Fruit fly (Drosophila melanogaster) whole organism, embryonic: ENCODE results near the gene CG1764.
A peak's percentile ranks its signal among the peaks of the same experiment; 100 is the strongest.

Experiments used
- B-H1 ChIP-seq: fragments of 200-800 bp; sonication (Bioruptor generic); IDR thresholded peaks from 3 replicates; pipeline ENCODE4 v1.3.6; 2022; ENCODE audit warnings: missing biosample characterization, missing genetic modification characterization
- Blimp-1 ChIP-seq: fragments of 200-800 bp; sonication (Bioruptor generic); optimal IDR thresholded peaks from 3 replicates; lab custom pipeline; 2018; ENCODE audit warnings: missing biosample characterization, missing genetic modification characterization, mild to moderate bottlenecking, moderate library complexity, missing genetic modification reagents
- CG10147 ChIP-seq: fragments of 200-800 bp; sonication (Bioruptor generic); optimal IDR thresholded peaks from 2 replicates; lab custom pipeline; 2019; ENCODE audit warnings: missing biosample characterization, mild to moderate bottlenecking, missing genetic modification characterization, moderate library complexity
- CG10654 ChIP-seq: fragments of 200-800 bp; sonication (Bioruptor generic); optimal IDR thresholded peaks from 2 replicates; lab custom pipeline; 2016; ENCODE audit warnings: missing biosample characterization, missing genetic modification characterization
- CG12744 ChIP-seq: fragments of 200-800 bp; sonication (Bioruptor generic); optimal IDR thresholded peaks from 2 replicates; lab custom pipeline; 2016; ENCODE audit warnings: missing biosample characterization, missing genetic modification characterization
- CG1603 ChIP-seq: fragments of 200-800 bp; sonication (Bioruptor generic); optimal IDR thresholded peaks from 2 replicates; lab custom pipeline; 2019; ENCODE audit warnings: missing biosample characterization, mild to moderate bottlenecking, missing genetic modification characterization, moderate library complexity
- CG16779 ChIP-seq: fragments of 200-800 bp; sonication (Bioruptor generic); IDR thresholded peaks from 2 replicates; pipeline ENCODE4 v1.3.6; 2022; ENCODE audit warnings: missing biosample characterization, missing genetic modification characterization
- CG17359 ChIP-seq: fragments of 200-800 bp; sonication (Bioruptor generic); optimal IDR thresholded peaks from 3 replicates; lab custom pipeline; 2018; ENCODE audit warnings: missing biosample characterization, mild to moderate bottlenecking, missing genetic modification characterization, moderate library complexity
- CG17912 ChIP-seq: fragments of 200-800 bp; sonication (Bioruptor generic); optimal IDR thresholded peaks from 2 replicates; lab custom pipeline; 2018; ENCODE audit warnings: missing biosample characterization, mild to moderate bottlenecking, missing genetic modification characterization
- CG18262 ChIP-seq: fragments of 200-800 bp; optimal IDR thresholded peaks from 3 replicates; lab custom pipeline; 2019; ENCODE audit warnings: missing biosample characterization, mild to moderate bottlenecking, missing genetic modification characterization, moderate library complexity
- CG18619 ChIP-seq: fragments of 200-800 bp; sonication (Bioruptor generic); optimal IDR thresholded peaks from 3 replicates; lab custom pipeline; 2017; ENCODE audit warnings: missing biosample characterization, mild to moderate bottlenecking, missing genetic modification characterization
- CG2875 ChIP-seq: fragments of 200-800 bp; sonication (Bioruptor generic); optimal IDR thresholded peaks from 2 replicates; lab custom pipeline; 2017; ENCODE audit warnings: missing biosample characterization, mild to moderate bottlenecking, missing genetic modification characterization, missing genetic modification reagents
- CG30431 ChIP-seq: fragments of 200-800 bp; sonication (Bioruptor generic); optimal IDR thresholded peaks from 2 replicates; lab custom pipeline; 2017; ENCODE audit warnings: missing biosample characterization, missing genetic modification characterization
- CG3065 ChIP-seq: fragments of 200-800 bp; sonication (Bioruptor generic); optimal IDR thresholded peaks from 2 replicates; lab custom pipeline; 2016; ENCODE audit warnings: missing biosample characterization, missing genetic modification characterization
- CG3847 ChIP-seq: fragments of 200-800 bp; sonication (Bioruptor generic); IDR thresholded peaks from 2 replicates; pipeline ENCODE4 v1.3.6; 2022; ENCODE audit warnings: missing biosample characterization, missing genetic modification characterization
- CG6254 ChIP-seq: fragments of 200-800 bp; sonication (Bioruptor generic); optimal IDR thresholded peaks from 3 replicates; lab custom pipeline; 2017; ENCODE audit warnings: mild to moderate bottlenecking, missing biosample characterization, missing genetic modification reagents, missing genetic modification characterization
- CG6791 ChIP-seq: fragments of 200-800 bp; sonication (Bioruptor generic); IDR thresholded peaks from 3 replicates; pipeline ENCODE4 v1.3.6; 2022; ENCODE audit warnings: missing biosample characterization, missing genetic modification characterization; ENCODE audit not compliant: partially characterized antibody
- CG7963 ChIP-seq: fragments of 200-800 bp; sonication (Bioruptor generic); IDR thresholded peaks from 3 replicates; pipeline ENCODE4 v1.3.6; 2022; ENCODE audit warnings: missing biosample characterization, missing genetic modification characterization; ENCODE audit not compliant: partially characterized antibody
- CG8089 ChIP-seq: fragments of 200-800 bp; sonication (Bioruptor generic); optimal IDR thresholded peaks from 3 replicates; lab custom pipeline; 2016; ENCODE audit warnings: missing biosample characterization, missing genetic modification characterization
- CG8290 ChIP-seq, 3 experiments: fragments of 200-800 bp; sonication (Bioruptor generic); optimal IDR thresholded peaks; 2 replicates each; lab custom pipeline; 2016 to 2019; ENCODE audit warnings: missing biosample characterization in 3 of 3, missing genetic modification characterization in 3 of 3, mild to moderate bottlenecking in 2 of 3, moderate library complexity in 1 of 3
- CG8944 ChIP-seq: fragments of 200-800 bp; sonication (Bioruptor generic); optimal IDR thresholded peaks from 3 replicates; lab custom pipeline; 2016; ENCODE audit warnings: missing biosample characterization, missing genetic modification characterization
- CG9932 ChIP-seq: fragments of 200-800 bp; sonication (Bioruptor generic); IDR thresholded peaks from 2 replicates; pipeline ENCODE4 v1.3.6; 2022; ENCODE audit warnings: missing biosample characterization, missing genetic modification characterization
- D19B ChIP-seq: fragments of 200-800 bp; sonication (Bioruptor generic); optimal IDR thresholded peaks from 2 replicates; lab custom pipeline; 2017; ENCODE audit warnings: missing biosample characterization, mild to moderate bottlenecking, missing genetic modification characterization
- Dp ChIP-seq: fragments of 200-800 bp; sonication (Bioruptor generic); optimal IDR thresholded peaks from 2 replicates; lab custom pipeline; 2018; ENCODE audit warnings: missing biosample characterization, mild to moderate bottlenecking, missing genetic modification characterization, moderate library complexity
- Elba2 ChIP-seq: fragments of 200-800 bp; sonication (Bioruptor generic); optimal IDR thresholded peaks from 3 replicates; lab custom pipeline; 2016; ENCODE audit warnings: missing biosample characterization, missing genetic modification characterization
- HmgD ChIP-seq: fragments of 200-800 bp; sonication (Bioruptor generic); optimal IDR thresholded peaks from 3 replicates; lab custom pipeline; 2016; ENCODE audit warnings: missing biosample characterization, missing genetic modification characterization
- Mes4 ChIP-seq: fragments of 200-800 bp; sonication (Bioruptor generic); optimal IDR thresholded peaks from 2 replicates; lab custom pipeline; 2016; ENCODE audit warnings: missing biosample characterization, missing genetic modification characterization
- NK7.1 ChIP-seq: fragments of 200-800 bp; sonication (Bioruptor generic); optimal IDR thresholded peaks from 3 replicates; lab custom pipeline; 2016; ENCODE audit warnings: missing biosample characterization, missing genetic modification characterization
- Neu2 ChIP-seq: fragments of 200-800 bp; sonication (Bioruptor generic); optimal IDR thresholded peaks from 3 replicates; lab custom pipeline; 2016; ENCODE audit warnings: missing biosample characterization, missing genetic modification characterization, borderline replicate concordance
- Oaz ChIP-seq: fragments of 200-800 bp; sonication (Bioruptor generic); IDR thresholded peaks from 2 replicates; pipeline ENCODE4 v1.3.6; 2022; ENCODE audit warnings: missing biosample characterization, missing genetic modification characterization
- Poxn ChIP-seq: fragments of 200-800 bp; sonication (Bioruptor generic); IDR thresholded peaks from 2 replicates; pipeline ENCODE4 v1.3.6; 2022; ENCODE audit warnings: missing biosample characterization, missing genetic modification characterization
- Rx ChIP-seq: fragments of 200-800 bp; sonication (Bioruptor generic); IDR thresholded peaks from 2 replicates; pipeline ENCODE4 v1.3.6; 2022; ENCODE audit warnings: missing biosample characterization, missing genetic modification characterization
- Sox102F ChIP-seq: fragments of 200-800 bp; sonication (Bioruptor generic); optimal IDR thresholded peaks from 2 replicates; lab custom pipeline; 2018; ENCODE audit warnings: missing biosample characterization, mild to moderate bottlenecking, missing genetic modification characterization, moderate library complexity
- Sry-δ ChIP-seq: fragments of 200-800 bp; sonication (Bioruptor generic); optimal IDR thresholded peaks from 2 replicates; lab custom pipeline; 2016; ENCODE audit warnings: missing biosample characterization, missing genetic modification characterization
- TFAM ChIP-seq: fragments of 200-800 bp; sonication (Bioruptor generic); optimal IDR thresholded peaks from 2 replicates; lab custom pipeline; 2017; ENCODE audit warnings: missing biosample characterization, missing genetic modification characterization, inconsistent platforms
- Trl ChIP-seq, 3 experiments: fragments of >200 bp in 2 of 3; fragments of 200-800 bp in 1 of 3; sonication (Bioruptor generic) in 1 of 3; optimal IDR thresholded peaks; 2 replicates in 1 of 3; 3 replicates in 2 of 3; lab custom pipeline; 2016 to 2017; ENCODE audit warnings: missing biosample characterization in 1 of 3, missing genetic modification characterization in 1 of 3
- cad ChIP-seq: fragments of >200 bp; optimal IDR thresholded peaks from 2 replicates; lab custom pipeline; 2017; ENCODE audit warnings: missing biosample characterization, missing genetic modification characterization
- chn ChIP-seq: fragments of 200-800 bp; sonication (Bioruptor generic); optimal IDR thresholded peaks from 2 replicates; lab custom pipeline; 2016; ENCODE audit warnings: missing biosample characterization, missing genetic modification characterization
- ci ChIP-seq: fragments of 200-800 bp; sonication (Bioruptor generic); IDR thresholded peaks from 3 replicates; pipeline ENCODE4 v1.3.6; 2022; ENCODE audit warnings: missing biosample characterization, missing genetic modification characterization
- croc ChIP-seq: fragments of 200-800 bp; sonication (Bioruptor generic); conservative IDR thresholded peaks from 3 replicates; pipeline ENCODE4 v1.3.6; 2022; ENCODE audit warnings: missing biosample characterization, missing genetic modification characterization
- disco-r ChIP-seq: fragments of 200-800 bp; sonication (Bioruptor generic); optimal IDR thresholded peaks from 2 replicates; lab custom pipeline; 2016; ENCODE audit warnings: missing biosample characterization, missing genetic modification characterization
- esg ChIP-seq: fragments of 200-800 bp; sonication (Bioruptor generic); conservative IDR thresholded peaks from 2 replicates; pipeline ENCODE4 v1.3.6; 2022; ENCODE audit warnings: missing biosample characterization, missing genetic modification characterization
- gce ChIP-seq: fragments of 200-800 bp; sonication (Bioruptor generic); IDR thresholded peaks from 3 replicates; pipeline ENCODE4 v1.3.6; 2022; ENCODE audit warnings: missing biosample characterization, missing genetic modification characterization
- grau ChIP-seq: fragments of 200-800 bp; optimal IDR thresholded peaks from 3 replicates; lab custom pipeline; 2019; ENCODE audit warnings: missing biosample characterization, mild to moderate bottlenecking, missing genetic modification characterization, moderate library complexity
- h ChIP-seq: fragments of >200 bp; optimal IDR thresholded peaks from 2 replicates; lab custom pipeline; 2017
- ken ChIP-seq: fragments of 200-800 bp; sonication (Bioruptor generic); IDR thresholded peaks from 3 replicates; pipeline ENCODE4 v1.3.6; 2022; ENCODE audit warnings: missing biosample characterization, missing genetic modification characterization
- klu ChIP-seq: fragments of 200-800 bp; sonication (Bioruptor generic); IDR thresholded peaks from 2 replicates; pipeline ENCODE4 v1.3.6; 2022; ENCODE audit warnings: missing biosample characterization, missing genetic modification characterization
- oc ChIP-seq: fragments of 200-800 bp; sonication (Bioruptor generic); optimal IDR thresholded peaks from 2 replicates; lab custom pipeline; 2018; ENCODE audit warnings: missing biosample characterization, mild to moderate bottlenecking, missing genetic modification characterization, moderate library complexity
- odd ChIP-seq: fragments of 200-800 bp; sonication (Bioruptor generic); optimal IDR thresholded peaks from 2 replicates; lab custom pipeline; 2017; ENCODE audit warnings: missing biosample characterization, mild to moderate bottlenecking, missing genetic modification characterization
- otp ChIP-seq: fragments of 200-800 bp; sonication (Bioruptor generic); IDR thresholded peaks from 3 replicates; pipeline ENCODE4, ENCODE4 v1.3.6; 2022; ENCODE audit warnings: missing biosample characterization, missing genetic modification characterization
- pros ChIP-seq: fragments of 200-800 bp; sonication (Bioruptor generic); optimal IDR thresholded peaks from 3 replicates; lab custom pipeline; 2019; ENCODE audit warnings: missing biosample characterization, mild to moderate bottlenecking, missing genetic modification characterization, moderate library complexity

The CG1764 gene

DNA sequence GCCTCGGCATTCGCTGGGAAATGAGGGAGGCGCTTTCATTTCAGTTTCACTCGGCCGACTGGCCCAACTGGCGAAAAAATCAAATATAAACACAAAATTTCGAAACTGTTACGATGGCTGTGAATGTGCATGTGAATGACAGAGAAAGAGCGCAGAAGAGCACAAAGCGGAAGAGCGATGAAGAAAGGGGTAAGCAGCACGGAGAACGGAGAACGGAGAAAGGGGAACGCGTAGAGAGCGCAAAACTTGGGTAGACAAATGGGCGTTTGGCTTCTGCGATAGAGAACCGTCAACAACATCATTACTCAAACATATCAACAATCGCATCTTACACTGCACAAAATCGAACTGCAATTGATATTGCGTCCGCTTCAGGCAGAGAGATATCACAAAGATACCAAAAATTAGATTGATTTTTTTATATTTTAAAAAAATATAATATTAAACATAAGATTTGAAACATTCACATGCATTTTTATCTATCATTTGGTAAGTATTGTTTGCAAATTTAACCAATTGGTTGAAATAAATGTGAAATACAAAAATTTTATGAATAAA lies 29.5 kb downstream of the CG1764 start (continued):
- peak; percentile 41 for TF ChIP-seq CG17359 (tag; lab: Kevin White, UChicago)
- no peak for TF ChIP-seq HmgD
- TF ChIP-seq CG3847 (GFP tag; lab: Robert Waterston, UW) = no peak
- no peak for TF ChIP-seq CG6254 (GFP tag; lab: Kevin White, UChicago)
- peak; percentile 26 for TF ChIP-seq oc
- TF ChIP-seq CG12744 (GFP tag; lab: Kevin White, UChicago) = no peak
- TF ChIP-seq CG7963 = no peak
- TF ChIP-seq Sox102F (GFP tag; lab: Kevin White, UChicago) = no peak
- no peak for TF ChIP-seq CG2875 (GFP tag; lab: Kevin White, UChicago)
- no peak for TF ChIP-seq CG8290 (GFP tag; optimal IDR thresholded peaks at IDR 0.05; lab: Kevin White, UChicago)
- no peak for TF ChIP-seq CG8290 (tag; optimal IDR thresholded peaks at IDR 0.05; lab: Kevin White, UChicago)
- TF ChIP-seq CG8089 = no peak
- TF ChIP-seq CG3065 (GFP tag; lab: Kevin White, UChicago) = no peak
- no peak for TF ChIP-seq Oaz (GFP tag; lab: Robert Waterston, UW)
- no peak for TF ChIP-seq odd (GFP tag; lab: Kevin White, UChicago)
- peak; percentile 23 for TF ChIP-seq CG18262 (tag; lab: Kevin White, UChicago)
- peak; percentile 4 for TF ChIP-seq Blimp-1
- TF ChIP-seq grau (tag; lab: Kevin White, UChicago) = peak; percentile 19
- peak; percentile 29 to 41 for TF ChIP-seq Trl (optimal IDR thresholded peaks at IDR 0.05; lab: Kevin White, UChicago)
- TF ChIP-seq Trl (GFP tag; optimal IDR thresholded peaks at IDR 0.05; lab: Kevin White, UChicago) = no peak
- no peak for TF ChIP-seq D19B

DNA sequence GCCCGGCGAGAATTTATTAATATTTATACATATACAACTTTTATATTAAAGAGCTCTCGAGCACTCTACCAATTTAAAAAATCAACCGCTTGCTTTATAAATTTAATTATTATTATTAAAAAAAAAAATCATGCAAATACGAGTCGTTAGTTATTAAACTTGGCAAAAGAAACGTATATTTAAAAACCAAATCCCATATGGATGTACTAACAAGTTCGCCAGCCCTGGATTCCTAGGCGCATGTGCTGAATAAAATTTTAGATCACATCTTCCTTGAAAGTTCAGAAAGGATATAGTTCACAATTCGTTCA lies 43.5 kb downstream of the CG1764 start, which contains the start of gene comt:
TSS of gene comt (plus strand) at position 265 of the 311 bp plus-strand sequence.
- TF ChIP-seq h (lab: Kevin White, UChicago) (no peak), NK7.1 (GFP tag; lab: Kevin White, UChicago) (no peak), disco-r (GFP tag; lab: Kevin White, UChicago) (no peak), CG10654 (GFP tag; lab: Kevin White, UChicago) (peak; percentile 40), CG8944 (GFP tag; lab: Kevin White, UChicago) (no peak), Sry-δ (GFP tag; lab: Kevin White, UChicago) (no peak), pros (GFP tag; lab: Kevin White, UChicago) (no peak), Elba2 (GFP tag; lab: Kevin White, UChicago) (no peak), klu (no peak), otp (GFP tag; lab: Robert Waterston, UW) (no peak), Poxn (GFP tag; lab: Robert Waterston, UW) (no peak), Mes4 (GFP tag; lab: Kevin White, UChicago) (no peak), Rx (GFP tag; lab: Robert Waterston, UW) (no peak), chn (no peak), Neu2 (GFP tag; lab: Kevin White, UChicago) (no peak), CG30431 (GFP tag; lab: Kevin White, UChicago) (peak; percentile 9), croc (GFP tag; lab: Robert Waterston, UW) (no peak), CG17912 (GFP tag; lab: Kevin White, UChicago) (no peak), odd (GFP tag; lab: Kevin White, UChicago) (no peak), CG9932 (peak; percentile 41; the same call in 1 of the 2 replicates), CG1603 (tag; lab: Kevin White, UChicago) (no peak), cad (GFP tag; lab: Kevin White, UChicago) (no peak), B-H1 (GFP tag; lab: Robert Waterston, UW) (peak; percentile 42; the same call in 1 of the 3 replicates), TFAM (GFP tag; lab: Kevin White, UChicago) (no peak), CG18619 (no peak), ci (peak; percentile 71; the same call in 2 of the 3 replicates), Dp (GFP tag; lab: Kevin White, UChicago) (peak; percentile 32), CG10147 (GFP tag; lab: Kevin White, UChicago) (peak; percentile 75), ken (GFP tag; lab: Robert Waterston, UW) (peak; percentile 30; the same call in 1 of the 3 replicates), esg (GFP tag; lab: Robert Waterston, UW) (peak; percentile 43), CG6791 (no peak), gce (GFP tag; lab: Robert Waterston, UW) (no peak), CG16779 (GFP tag; lab: Robert Waterston, UW) (no peak)
